Worm (Caenorhabditis elegans) whole organism, L1 larva: ENCODE results near the gene C06E7.2.

Experiments
- C04F5.9 ChIP-seq: sonication (generic microtip); optimal IDR thresholded peaks from 2 replicates; lab custom pipeline; 2016; ENCODE audit warnings: missing genetic modification characterization, missing compliant biosample characterization
- C16A3.4 ChIP-seq: fragments of 150-350 bp; optimal IDR thresholded peaks from 2 replicates; lab custom pipeline; 2014; ENCODE audit warnings: missing biosample characterization, missing genetic modification characterization
- C34B4.2 ChIP-seq: sonication (generic microtip); optimal IDR thresholded peaks from 2 replicates; lab custom pipeline; 2017; ENCODE audit warnings: mild to moderate bottlenecking, missing genetic modification characterization, missing compliant biosample characterization
- F16B12.6 ChIP-seq: fragments of 150-350 bp; optimal IDR thresholded peaks from 2 replicates; lab custom pipeline; 2014; ENCODE audit warnings: missing biosample characterization, missing genetic modification characterization
- ceh-8 ChIP-seq: fragments of 200-800 bp; sonication (Bioruptor generic); optimal IDR thresholded peaks from 2 replicates; lab custom pipeline; 2018; ENCODE audit warnings: mild to moderate bottlenecking, missing genetic modification characterization, moderate library complexity, missing compliant biosample characterization
- ceh-82 ChIP-seq, 3 experiments: fragments of 150-350 bp in 1 of 3; sonication (generic microtip) in 2 of 3; optimal IDR thresholded peaks; 2 replicates each; lab custom pipeline; 2014 to 2017; ENCODE audit warnings: missing biosample characterization in 3 of 3, missing genetic modification characterization in 3 of 3
- ceh-90 ChIP-seq: sonication (generic microtip); optimal IDR thresholded peaks from 2 replicates; lab custom pipeline; 2016; ENCODE audit warnings: missing genetic modification characterization, missing compliant biosample characterization
- efl-1 ChIP-seq, 4 experiments: fragments of 150-350 bp; optimal IDR thresholded peaks in 3 of 4; peaks in 1 of 4; 1 replicate in 1 of 4; 2 replicates in 3 of 4; lab custom pipeline; 2014; ENCODE audit warnings: missing biosample characterization in 2 of 4, missing genetic modification characterization in 2 of 4, missing genetic modification reagents in 2 of 4
- efl-3 ChIP-seq: fragments of 200-800 bp; sonication (Bioruptor generic); optimal IDR thresholded peaks from 2 replicates; lab custom pipeline; 2018; ENCODE audit warnings: mild to moderate bottlenecking, missing genetic modification characterization, missing compliant biosample characterization
- elt-2 ChIP-seq: sonication (generic microtip); optimal IDR thresholded peaks from 2 replicates; lab custom pipeline; 2016; ENCODE audit warnings: missing genetic modification characterization, mild to moderate bottlenecking, inconsistent platforms, missing compliant biosample characterization, missing genetic modification reagents
- fkh-4 ChIP-seq: sonication (generic microtip); optimal IDR thresholded peaks from 2 replicates; lab custom pipeline; 2016; ENCODE audit warnings: missing compliant biosample characterization, missing genetic modification characterization, borderline replicate concordance
- fkh-8 ChIP-seq: sonication (generic microtip); optimal IDR thresholded peaks from 2 replicates; lab custom pipeline; 2016; ENCODE audit warnings: mild to moderate bottlenecking, missing genetic modification characterization, missing compliant biosample characterization
- fos-1 ChIP-seq: fragments of 150-350 bp; optimal IDR thresholded peaks from 2 replicates; lab custom pipeline; 2014; ENCODE audit warnings: missing biosample characterization, missing genetic modification characterization
- hpl-2 ChIP-seq: fragments of 150-350 bp; optimal IDR thresholded peaks from 2 replicates; lab custom pipeline; 2014; ENCODE audit warnings: missing biosample characterization, missing genetic modification reagents, missing genetic modification characterization
- irx-1 ChIP-seq: sonication (generic microtip); optimal IDR thresholded peaks from 2 replicates; lab custom pipeline; 2016; ENCODE audit warnings: missing genetic modification characterization, missing compliant biosample characterization
- jun-1 ChIP-seq: fragments of 150-350 bp; optimal IDR thresholded peaks from 2 replicates; lab custom pipeline; 2014; ENCODE audit warnings: missing biosample characterization, missing genetic modification reagents, missing genetic modification characterization
- lin-13 ChIP-seq: fragments of 150-350 bp; optimal IDR thresholded peaks from 2 replicates; lab custom pipeline; 2014; ENCODE audit warnings: missing biosample characterization, missing genetic modification reagents, missing genetic modification characterization
- lin-35 ChIP-seq, 2 experiments: fragments of 150-350 bp; optimal IDR thresholded peaks; 2 replicates each; lab custom pipeline; 2014; ENCODE audit warnings: missing biosample characterization in 2 of 2, missing genetic modification characterization in 2 of 2, missing genetic modification reagents in 2 of 2
- lin-39 ChIP-seq: fragments of 150-350 bp; optimal IDR thresholded peaks from 2 replicates; lab custom pipeline; 2014; ENCODE audit warnings: missing biosample characterization, missing genetic modification reagents, missing genetic modification characterization
- lir-3 ChIP-seq: sonication (generic microtip); optimal IDR thresholded peaks from 2 replicates; lab custom pipeline; 2016; ENCODE audit warnings: mild to moderate bottlenecking, missing genetic modification characterization, moderate library complexity, missing compliant biosample characterization; ENCODE audit not compliant: poor library complexity
- lsy-2 ChIP-seq, 2 experiments: fragments of 150-350 bp; optimal IDR thresholded peaks; 2 replicates each; lab custom pipeline; 2014; ENCODE audit warnings: missing biosample characterization in 2 of 2, missing genetic modification characterization in 2 of 2
- mef-2 ChIP-seq: fragments of 150-350 bp; optimal IDR thresholded peaks from 2 replicates; lab custom pipeline; 2014; ENCODE audit warnings: missing biosample characterization, missing genetic modification characterization
- nhr-11 ChIP-seq: fragments of 150-350 bp; optimal IDR thresholded peaks from 2 replicates; lab custom pipeline; 2014; ENCODE audit warnings: missing biosample characterization, missing genetic modification characterization
- nhr-12 ChIP-seq: sonication (generic microtip); optimal IDR thresholded peaks from 2 replicates; lab custom pipeline; 2017; ENCODE audit warnings: missing biosample characterization, missing genetic modification characterization
- nhr-20 ChIP-seq: sonication (generic microtip); optimal IDR thresholded peaks from 2 replicates; lab custom pipeline; 2016; ENCODE audit warnings: mild to moderate bottlenecking, missing genetic modification characterization, missing compliant biosample characterization
- nhr-71 ChIP-seq: sonication (generic microtip); optimal IDR thresholded peaks from 2 replicates; lab custom pipeline; 2016; ENCODE audit warnings: mild to moderate bottlenecking, missing genetic modification characterization, moderate library complexity, missing compliant biosample characterization
- nhr-77 ChIP-seq: fragments of 150-350 bp; optimal IDR thresholded peaks from 2 replicates; lab custom pipeline; 2014; ENCODE audit warnings: missing biosample characterization, missing genetic modification characterization
- pax-3 ChIP-seq: fragments of 200-800 bp; sonication (Bioruptor generic); optimal IDR thresholded peaks from 2 replicates; lab custom pipeline; 2018; ENCODE audit warnings: mild to moderate bottlenecking, missing genetic modification characterization, moderate library complexity, missing compliant biosample characterization
- pqm-1 ChIP-seq: sonication (generic microtip); optimal IDR thresholded peaks from 3 replicates; lab custom pipeline; 2017; ENCODE audit warnings: missing biosample characterization, missing genetic modification characterization
- rnt-1 ChIP-seq: sonication (generic microtip); optimal IDR thresholded peaks from 2 replicates; lab custom pipeline; 2016; ENCODE audit warnings: mild to moderate bottlenecking, missing genetic modification characterization, moderate library complexity, missing compliant biosample characterization
- skn-1 ChIP-seq: fragments of 150-350 bp; optimal IDR thresholded peaks from 2 replicates; lab custom pipeline; 2014; ENCODE audit warnings: missing biosample characterization, missing genetic modification characterization
- snu-23 ChIP-seq: sonication (generic microtip); optimal IDR thresholded peaks from 2 replicates; lab custom pipeline; 2016; ENCODE audit warnings: missing genetic modification characterization, missing compliant biosample characterization
- sox-4 ChIP-seq: sonication (generic microtip); optimal IDR thresholded peaks from 2 replicates; lab custom pipeline; 2016; ENCODE audit warnings: missing genetic modification characterization, missing compliant biosample characterization
- sup-37 ChIP-seq: fragments of 200-800 bp; sonication (Bioruptor generic); optimal IDR thresholded peaks from 2 replicates; lab custom pipeline; 2018; ENCODE audit warnings: mild to moderate bottlenecking, missing genetic modification characterization, missing compliant biosample characterization
- tbx-2 ChIP-seq: sonication (generic microtip); optimal IDR thresholded peaks from 2 replicates; lab custom pipeline; 2016; ENCODE audit warnings: missing genetic modification characterization, missing compliant biosample characterization
- unc-30 ChIP-seq: sonication (generic microtip); optimal IDR thresholded peaks from 2 replicates; lab custom pipeline; 2017; ENCODE audit warnings: missing biosample characterization, missing genetic modification characterization
- unc-86 ChIP-seq: sonication (generic microtip); optimal IDR thresholded peaks from 2 replicates; lab custom pipeline; 2016; ENCODE audit warnings: missing genetic modification characterization, missing compliant biosample characterization
- vab-15 ChIP-seq: sonication (generic microtip); optimal IDR thresholded peaks from 2 replicates; lab custom pipeline; 2017; ENCODE audit warnings: missing genotype, mild to moderate bottlenecking, missing genetic modification characterization, missing compliant biosample characterization
- xbp-1 ChIP-seq: sonication (generic microtip); optimal IDR thresholded peaks from 2 replicates; lab custom pipeline; 2016; ENCODE audit warnings: missing genetic modification characterization, missing compliant biosample characterization
- zag-1 ChIP-seq: fragments of 150-350 bp; optimal IDR thresholded peaks from 2 replicates; lab custom pipeline; 2014; ENCODE audit warnings: missing biosample characterization, missing genetic modification characterization

Gene C06E7.2

DNA sequence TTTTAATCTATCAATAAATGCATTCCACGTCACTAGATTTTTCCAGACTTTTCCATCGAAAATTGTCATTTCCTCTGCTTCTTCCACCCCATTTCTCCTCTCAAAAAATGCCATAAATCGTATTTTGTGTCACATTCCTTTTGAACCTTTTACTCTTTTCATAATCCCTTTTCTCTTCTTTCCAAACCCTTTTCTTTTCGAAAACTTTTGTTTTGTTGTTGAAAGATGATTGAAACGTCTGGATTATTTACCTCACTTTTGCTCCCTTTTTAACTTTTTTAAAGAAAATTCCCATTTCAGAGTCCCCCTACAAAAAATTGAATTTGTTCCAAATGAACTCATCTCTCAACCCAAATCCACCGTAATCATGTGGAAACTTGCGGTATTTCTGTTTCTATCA, at the start of gene C06E7.2:
C06E7.2 (plus strand) TSS at position 301 of the 400 bp plus-strand sequence.
- TF ChIP-seq nhr-71 (tag; lab: Kevin White, UChicago) (no peak), snu-23 (GFP tag; lab: Kevin White, UChicago) (no peak), C34B4.2 (tag; lab: Kevin White, UChicago) (no peak), irx-1 (tag; lab: Kevin White, UChicago) (no peak), ceh-90 (no peak), lin-39 (tag; lab: Kevin White, UChicago) (no peak), efl-3 (GFP tag; lab: Kevin White, UChicago) (no peak), ceh-82 (tag; optimal IDR thresholded peaks at IDR 0.05; lab: Kevin White, UChicago) (no peak), jun-1 (no peak), mef-2 (no peak), lin-35 (GFP tag; optimal IDR thresholded peaks at IDR 0.05; lab: Kevin White, UChicago) (no peak), hpl-2 (GFP tag; lab: Kevin White, UChicago) (no peak), lir-3 (tag; lab: Kevin White, UChicago) (no peak), pax-3 (tag; lab: Kevin White, UChicago) (no peak), lsy-2 (tag; optimal IDR thresholded peaks at IDR 0.05; lab: Kevin White, UChicago) (no peak), nhr-20 (no peak)

DNA sequence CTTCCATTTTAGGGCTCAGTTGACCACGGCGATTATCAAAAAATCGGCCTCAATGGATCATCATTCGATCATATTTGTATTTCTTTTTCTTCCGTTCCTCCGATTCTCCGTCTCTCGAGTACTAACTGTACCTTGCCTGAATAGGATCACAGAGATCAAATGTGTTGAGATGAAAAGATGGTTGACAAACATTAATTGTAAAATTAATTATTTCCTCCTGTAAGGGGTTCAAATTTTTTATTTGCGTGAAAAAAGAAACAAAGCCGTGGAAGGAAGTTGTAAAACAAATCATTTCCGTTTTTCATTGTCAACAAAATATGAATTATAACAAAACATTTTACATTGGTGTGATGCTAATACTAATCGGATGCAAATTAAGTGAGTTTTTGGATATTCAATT, 48.3 kb upstream of the C06E7.2 start, which contains the start of gene C31H1.2:
C31H1.2 (plus strand) TSS at position 301 of the 400 bp plus-strand sequence.
- no peak for TF ChIP-seq nhr-71 (tag; lab: Kevin White, UChicago)
- no peak for TF ChIP-seq nhr-11 (tag; lab: Kevin White, UChicago)
- no peak for TF ChIP-seq lin-13
- no peak for TF ChIP-seq C16A3.4 (tag; lab: Kevin White, UChicago)
- TF ChIP-seq C04F5.9 (tag; lab: Kevin White, UChicago), result no peak
- TF ChIP-seq ceh-8 (GFP tag; lab: Kevin White, UChicago), result no peak
- no peak for TF ChIP-seq fkh-4 (tag; lab: Kevin White, UChicago)
- TF ChIP-seq tbx-2 (tag; lab: Kevin White, UChicago), result no peak
- no peak for TF ChIP-seq vab-15 (tag; lab: Kevin White, UChicago)
- no peak for TF ChIP-seq rnt-1 (tag; lab: Kevin White, UChicago)
- no peak for TF ChIP-seq lin-35 (GFP tag; optimal IDR thresholded peaks at IDR 0.05; lab: Kevin White, UChicago)
- no peak for TF ChIP-seq sup-37 (GFP tag; lab: Kevin White, UChicago)
- no peak for TF ChIP-seq F16B12.6

DNA sequence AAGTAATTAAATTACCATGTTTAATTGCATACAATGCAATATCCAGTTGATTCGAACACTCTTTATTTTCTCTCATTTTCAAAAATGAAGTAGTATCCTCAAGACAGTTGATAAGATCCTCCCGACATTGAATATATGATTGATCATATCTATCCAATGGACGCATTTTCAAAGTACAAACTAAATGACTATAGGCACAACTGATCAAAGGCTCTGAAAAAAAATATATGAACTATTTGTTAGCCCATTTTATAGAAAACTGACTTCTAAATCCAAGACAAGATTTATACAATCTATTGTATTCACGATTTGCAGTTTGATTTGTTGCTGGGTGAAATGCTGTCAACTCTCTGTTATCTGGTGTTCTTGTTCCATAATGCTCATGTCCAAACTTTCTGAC, 43.8 kb upstream of the C06E7.2 start:
- no peak for TF ChIP-seq hpl-2 (GFP tag; lab: Kevin White, UChicago)
- TF ChIP-seq xbp-1 (tag; lab: Kevin White, UChicago), result no peak
- TF ChIP-seq efl-1 (optimal IDR thresholded peaks at IDR 0.05; lab: Kevin White, UChicago), result no peak
- TF ChIP-seq efl-1 (GFP tag; optimal IDR thresholded peaks at IDR 0.05 in 1 of 2; lab: Kevin White, UChicago), result no peak

DNA sequence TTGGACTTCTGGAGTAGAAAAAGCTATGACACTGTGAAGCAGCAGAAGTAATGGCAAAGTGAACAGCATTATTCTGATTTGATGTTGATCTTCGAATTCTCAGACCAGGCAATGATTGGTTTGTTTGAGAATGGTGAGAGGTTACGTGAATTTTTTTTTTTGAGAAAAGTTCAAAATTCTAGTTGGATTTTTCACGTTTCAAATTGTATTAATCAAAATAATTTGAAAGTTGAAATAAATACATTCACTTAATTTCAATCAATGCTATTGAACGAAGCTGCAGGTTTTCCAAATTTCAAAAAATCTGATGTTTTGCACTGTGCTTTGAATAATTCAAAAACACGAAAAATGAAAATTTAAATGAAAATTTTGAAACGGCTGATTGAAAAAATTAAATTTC, 42.6 kb upstream of the C06E7.2 start, which contains the start of gene C31H1.5:
C31H1.5 (minus strand) TSS at position 101 of the 400 bp plus-strand sequence.
- no peak for TF ChIP-seq sox-4 (tag; lab: Kevin White, UChicago)
- TF ChIP-seq fos-1 (tag; lab: Kevin White, UChicago), result no peak
- TF ChIP-seq skn-1, result no peak
- TF ChIP-seq nhr-11 (tag; lab: Kevin White, UChicago), result no peak
- no peak for TF ChIP-seq nhr-77 (tag; lab: Kevin White, UChicago)
- no peak for TF ChIP-seq lin-13
- TF ChIP-seq nhr-71 (tag; lab: Kevin White, UChicago), result no peak
- no peak for TF ChIP-seq zag-1 (tag; lab: Kevin White, UChicago)
- TF ChIP-seq unc-30 (tag; lab: Kevin White, UChicago), result no peak
- TF ChIP-seq elt-2 (tag; lab: Kevin White, UChicago), result no peak
- TF ChIP-seq tbx-2 (tag; lab: Kevin White, UChicago), result no peak
- TF ChIP-seq nhr-12 (tag; lab: Kevin White, UChicago), result no peak
- no peak for TF ChIP-seq unc-86 (tag; lab: Kevin White, UChicago)
- no peak for TF ChIP-seq pqm-1
- no peak for TF ChIP-seq fkh-8 (tag; lab: Kevin White, UChicago)
